Worm (Caenorhabditis elegans): ENCODE data around the gene ttr-8.
A peak's percentile ranks its signal among the peaks of the same experiment; 100 is the strongest.

The ttr-8 gene

ce11 chrIII:7526974-7527466 lies 38.1 kb downstream of the ttr-8 start:
- TF ChIP-seq mxl-2 (GFP tag; conservative IDR thresholded peaks at IDR 0.05) (no peak), daf-8 (GFP tag; IDR thresholded peaks at IDR 0.05) (no peak), lsy-2 (tag; optimal IDR thresholded peaks at IDR 0.05) (peak in 1 of 2 experiments; percentile 5), unc-62 (GFP tag; optimal IDR thresholded peaks at IDR 0.05 in 1 of 2) (peak in 1 of 2 experiments; percentile 31), unc-62 (tag; optimal IDR thresholded peaks at IDR 0.05) (no peak), ceh-32 (tag; optimal IDR thresholded peaks at IDR 0.05; ENCODE audit: poor library complexity) (no peak), spr-1 (tag; optimal IDR thresholded peaks at IDR 0.05) (no peak)

ce11 chrIII:7524830-7525344 lies 40.3 kb downstream of the ttr-8 start:
- TF ChIP-seq ces-1 (GFP tag; optimal IDR thresholded peaks at IDR 0.05), result no peak
- no peak for TF ChIP-seq skn-1 (tag; optimal IDR thresholded peaks at IDR 0.05)
- TF ChIP-seq lin-39 (tag; optimal IDR thresholded peaks at IDR 0.05), result no peak
- peak in 1 of 2 experiments; percentile 74 for TF ChIP-seq unc-62 (GFP tag; optimal IDR thresholded peaks at IDR 0.05 in 1 of 2)
- TF ChIP-seq unc-62 (tag; optimal IDR thresholded peaks at IDR 0.05), result no peak
- no peak for TF ChIP-seq unc-130 (GFP tag; optimal IDR thresholded peaks at IDR 0.05)
- TF ChIP-seq Y75B8A.6 (GFP tag; IDR thresholded peaks at IDR 0.05), result no peak
- TF ChIP-seq mep-1 (tag; optimal IDR thresholded peaks at IDR 0.05), result no peak
- no peak for TF ChIP-seq F26F4.8 (GFP tag; conservative IDR thresholded peaks at IDR 0.05)
- TF ChIP-seq madf-5 (GFP tag; IDR thresholded peaks at IDR 0.05), result no peak
- TF ChIP-seq lsy-2 (tag; optimal IDR thresholded peaks at IDR 0.05), result peak; percentile 40 to 76
- TF ChIP-seq zfp-2 (tag; optimal IDR thresholded peaks at IDR 0.05), result no peak
- no peak for TF ChIP-seq nhr-237 (tag; optimal IDR thresholded peaks at IDR 0.05)
- TF ChIP-seq zip-11 (GFP tag; IDR thresholded peaks at IDR 0.05), result no peak
- TF ChIP-seq hlh-30 (tag; optimal IDR thresholded peaks at IDR 0.05; ENCODE audit: insufficient read depth), result peak; percentile 13
- TF ChIP-seq dmd-9 (GFP tag; IDR thresholded peaks at IDR 0.05), result no peak
- no peak for TF ChIP-seq ceh-28 (tag; optimal IDR thresholded peaks at IDR 0.05)
- no peak for TF ChIP-seq hlh-11 (tag; optimal IDR thresholded peaks at IDR 0.05)
- TF ChIP-seq nhr-102 (tag; optimal IDR thresholded peaks at IDR 0.05), result no peak
- TF ChIP-seq ztf-11 (tag; optimal IDR thresholded peaks at IDR 0.05), result no peak
- no peak for TF ChIP-seq ama-1 (optimal IDR thresholded peaks at IDR 0.05)
- no peak for TF ChIP-seq nhr-6 (tag; optimal IDR thresholded peaks at IDR 0.05)
- TF ChIP-seq nhr-76 (tag; optimal IDR thresholded peaks at IDR 0.05), result no peak

- TF ChIP-seq F44E2.7 (GFP tag; IDR thresholded peaks at IDR 0.05), result no peak
- no peak for TF ChIP-seq lin-1 (GFP tag; IDR thresholded peaks at IDR 0.05)
- TF ChIP-seq mxl-2 (GFP tag; conservative IDR thresholded peaks at IDR 0.05), result no peak
- TF ChIP-seq vab-7 (GFP tag; IDR thresholded peaks at IDR 0.05), result no peak
- TF ChIP-seq tra-1 (GFP tag; IDR thresholded peaks at IDR 0.05), result no peak
- no peak for TF ChIP-seq nhr-48 (tag; optimal IDR thresholded peaks at IDR 0.05)
- no peak for TF ChIP-seq nhr-10 (tag; optimal IDR thresholded peaks at IDR 0.05)
- TF ChIP-seq ceh-82 (tag; optimal IDR thresholded peaks at IDR 0.05), result no peak
- TF ChIP-seq cey-2 (tag; optimal IDR thresholded peaks at IDR 0.05; ENCODE audit: borderline replicate concordance, insufficient read depth), result no peak
- TF ChIP-seq hlh-30 (tag; optimal IDR thresholded peaks at IDR 0.05; ENCODE audit: insufficient read depth), result no peak
- no peak for TF ChIP-seq lir-3 (tag; optimal IDR thresholded peaks at IDR 0.05)
- TF ChIP-seq ZK337.2 (GFP tag; IDR thresholded peaks at IDR 0.05), result no peak
- TF ChIP-seq daf-19 (GFP tag; conservative IDR thresholded peaks at IDR 0.05), result no peak
- no peak for TF ChIP-seq R02D3.7 (tag; optimal IDR thresholded peaks at IDR 0.05)
- no peak for TF ChIP-seq aha-1 (tag)
- TF ChIP-seq T20F7.1 (GFP tag; optimal IDR thresholded peaks at IDR 0.05), result no peak
- no peak for TF ChIP-seq pqm-1 (tag; optimal IDR thresholded peaks at IDR 0.05)
- TF ChIP-seq nhr-6 (tag; optimal IDR thresholded peaks at IDR 0.05), result no peak
Measured at ce11 chrIII:7521163-7521562, 44.0 kb downstream of the ttr-8 start, which contains the start of gene lig-4. lig-4 (plus strand) TSS chrIII:7521463.
